Fruit fly (Drosophila melanogaster) whole organism, embryonic: ENCODE measurements around the gene RpS2.

Experiments used
- Aef1 ChIP-seq: fragments of 200-800 bp; sonication (Bioruptor generic); IDR thresholded peaks from 3 replicates; pipeline ENCODE4 v1.3.6; 2022; ENCODE audit warnings: missing biosample characterization, missing genetic modification characterization
- Atf-2 ChIP-seq: fragments of 200-800 bp; sonication (Bioruptor generic); optimal IDR thresholded peaks from 2 replicates; lab custom pipeline; 2016; ENCODE audit warnings: missing biosample characterization, missing genetic modification characterization
- BtbVII ChIP-seq: fragments of 200-800 bp; sonication (Bioruptor generic); optimal IDR thresholded peaks from 3 replicates; lab custom pipeline; 2017; ENCODE audit warnings: missing biosample characterization, mild to moderate bottlenecking, missing genetic modification characterization
- CG10543 ChIP-seq: fragments of 200-800 bp; sonication (Bioruptor generic); optimal IDR thresholded peaks from 3 replicates; lab custom pipeline; 2017; ENCODE audit warnings: missing biosample characterization, mild to moderate bottlenecking, missing genetic modification characterization, moderate library complexity
- CG11695 ChIP-seq: fragments of 200-800 bp; sonication (Bioruptor generic); IDR thresholded peaks from 3 replicates; pipeline ENCODE4 v1.3.6; 2022; ENCODE audit warnings: missing biosample characterization, missing genetic modification characterization
- CG12769 ChIP-seq: fragments of 200-800 bp; sonication (Bioruptor generic); optimal IDR thresholded peaks from 2 replicates; lab custom pipeline; 2019; ENCODE audit warnings: missing biosample characterization, mild to moderate bottlenecking, missing genetic modification characterization, moderate library complexity
- CG15011 ChIP-seq: fragments of 200-800 bp; sonication (Bioruptor generic); optimal IDR thresholded peaks from 3 replicates; lab custom pipeline; 2018; ENCODE audit warnings: missing biosample characterization, mild to moderate bottlenecking, missing genetic modification characterization
- CG15514 ChIP-seq: fragments of 200-800 bp; sonication (Bioruptor generic); optimal IDR thresholded peaks from 3 replicates; lab custom pipeline; 2017; ENCODE audit warnings: missing biosample characterization, missing genetic modification characterization, mild to moderate bottlenecking, moderate library complexity, missing genetic modification reagents
- CG16815 ChIP-seq: fragments of 200-800 bp; sonication (Bioruptor generic); optimal IDR thresholded peaks from 3 replicates; lab custom pipeline; 2017; ENCODE audit warnings: missing biosample characterization, mild to moderate bottlenecking, missing genetic modification characterization
- CG17328 ChIP-seq: fragments of 200-800 bp; sonication (Bioruptor generic); IDR thresholded peaks from 2 replicates; pipeline ENCODE4 v1.3.6; 2022; ENCODE audit warnings: missing biosample characterization, missing genetic modification characterization
- CG17359 ChIP-seq: fragments of 200-800 bp; sonication (Bioruptor generic); optimal IDR thresholded peaks from 3 replicates; lab custom pipeline; 2018; ENCODE audit warnings: missing biosample characterization, mild to moderate bottlenecking, missing genetic modification characterization, moderate library complexity
- CG18764 ChIP-seq: fragments of 200-800 bp; sonication (Bioruptor generic); optimal IDR thresholded peaks from 3 replicates; lab custom pipeline; 2016; ENCODE audit warnings: missing biosample characterization, missing genetic modification characterization
- CG2116 ChIP-seq: fragments of 200-800 bp; sonication (Bioruptor generic); optimal IDR thresholded peaks from 3 replicates; lab custom pipeline; 2018; ENCODE audit warnings: missing biosample characterization, mild to moderate bottlenecking, missing genetic modification characterization
- CG2129 ChIP-seq: fragments of 200-800 bp; sonication (Bioruptor generic); IDR thresholded peaks from 2 replicates; pipeline ENCODE4 v1.3.6; 2022; ENCODE audit warnings: missing biosample characterization, missing genetic modification characterization; ENCODE audit not compliant: partially characterized antibody
- CG31365 ChIP-seq: fragments of 200-800 bp; sonication (Bioruptor generic); optimal IDR thresholded peaks from 2 replicates; lab custom pipeline; 2018; ENCODE audit warnings: missing biosample characterization, mild to moderate bottlenecking, missing genetic modification characterization
- CG31441 ChIP-seq: fragments of 200-800 bp; sonication (Bioruptor generic); IDR thresholded peaks from 2 replicates; pipeline ENCODE4 v1.3.6; 2022; ENCODE audit warnings: missing biosample characterization, missing genetic modification characterization
- CG33557 ChIP-seq: fragments of 200-800 bp; sonication (Bioruptor generic); optimal IDR thresholded peaks from 2 replicates; lab custom pipeline; 2019; ENCODE audit warnings: missing biosample characterization, mild to moderate bottlenecking, missing genetic modification characterization, moderate library complexity
- CG34224 ChIP-seq: fragments of 200-800 bp; sonication (Bioruptor generic); IDR thresholded peaks from 3 replicates; pipeline ENCODE4 v1.3.6; 2022; ENCODE audit warnings: missing biosample characterization, missing genetic modification characterization; ENCODE audit not compliant: partially characterized antibody
- CG3847 ChIP-seq: fragments of 200-800 bp; sonication (Bioruptor generic); IDR thresholded peaks from 2 replicates; pipeline ENCODE4 v1.3.6; 2022; ENCODE audit warnings: missing biosample characterization, missing genetic modification characterization
- CG9797 ChIP-seq: fragments of 200-800 bp; sonication (Bioruptor generic); optimal IDR thresholded peaks from 3 replicates; lab custom pipeline; 2018; ENCODE audit warnings: missing biosample characterization, mild to moderate bottlenecking, missing genetic modification characterization
- Dip2 ChIP-seq: fragments of 200-800 bp; sonication (Bioruptor generic); IDR thresholded peaks from 2 replicates; pipeline ENCODE4 v1.3.6; 2022; ENCODE audit warnings: missing biosample characterization, missing genetic modification characterization
- Dip3 ChIP-seq: fragments of 200-800 bp; sonication (Bioruptor generic); optimal IDR thresholded peaks from 3 replicates; lab custom pipeline; 2016; ENCODE audit warnings: missing biosample characterization, missing genetic modification characterization
- Fer1 ChIP-seq: fragments of 200-800 bp; sonication (Bioruptor generic); optimal IDR thresholded peaks from 2 replicates; lab custom pipeline; 2017; ENCODE audit warnings: missing biosample characterization, mild to moderate bottlenecking, missing genetic modification characterization
- HLH54F ChIP-seq: fragments of 200-800 bp; sonication (Bioruptor generic); optimal IDR thresholded peaks from 3 replicates; lab custom pipeline; 2016; ENCODE audit warnings: missing biosample characterization, missing genetic modification characterization
- Kr ChIP-seq: fragments of 200-800 bp; sonication (Bioruptor generic); optimal IDR thresholded peaks from 2 replicates; lab custom pipeline; 2017; ENCODE audit warnings: missing biosample characterization, mild to moderate bottlenecking, missing genetic modification characterization
- Meics ChIP-seq: fragments of 200-800 bp; sonication (Bioruptor generic); optimal IDR thresholded peaks from 2 replicates; lab custom pipeline; 2017; ENCODE audit warnings: missing biosample characterization, mild to moderate bottlenecking, missing genetic modification characterization
- Myb ChIP-seq: fragments of 200-800 bp; sonication (Bioruptor generic); optimal IDR thresholded peaks from 2 replicates; lab custom pipeline; 2016; ENCODE audit warnings: missing biosample characterization, missing genetic modification characterization
- NC2α ChIP-seq: fragments of 200-800 bp; sonication (Bioruptor generic); optimal IDR thresholded peaks from 2 replicates; lab custom pipeline; 2016; ENCODE audit warnings: missing biosample characterization, missing genetic modification characterization
- NC2β ChIP-seq: fragments of 200-800 bp; sonication (Bioruptor generic); optimal IDR thresholded peaks from 2 replicates; lab custom pipeline; 2016; ENCODE audit warnings: missing biosample characterization, missing genetic modification characterization
- NFAT ChIP-seq: fragments of 200-800 bp; sonication (Bioruptor generic); IDR thresholded peaks from 2 replicates; pipeline ENCODE4 v1.3.6; 2022; ENCODE audit warnings: missing biosample characterization, missing genetic modification characterization
- Side ChIP-seq: fragments of 200-800 bp; sonication (Bioruptor generic); optimal IDR thresholded peaks from 2 replicates; lab custom pipeline; 2016; ENCODE audit warnings: missing biosample characterization, missing genetic modification characterization
- ap ChIP-seq: fragments of 200-800 bp; sonication (Bioruptor generic); IDR thresholded peaks from 2 replicates; pipeline ENCODE4 v1.3.6; 2022; ENCODE audit warnings: missing biosample characterization, missing genetic modification characterization
- chif ChIP-seq, 2 experiments: fragments of 200-800 bp; sonication (Bioruptor generic); optimal IDR thresholded peaks; 3 replicates each; lab custom pipeline; 2016; ENCODE audit warnings: missing biosample characterization in 2 of 2, missing genetic modification characterization in 2 of 2
- ci ChIP-seq: fragments of 200-800 bp; sonication (Bioruptor generic); IDR thresholded peaks from 3 replicates; pipeline ENCODE4 v1.3.6; 2022; ENCODE audit warnings: missing biosample characterization, missing genetic modification characterization
- dmrt99B ChIP-seq: fragments of 200-800 bp; sonication (Bioruptor generic); optimal IDR thresholded peaks from 2 replicates; lab custom pipeline; 2018; ENCODE audit warnings: missing biosample characterization, mild to moderate bottlenecking, missing genetic modification characterization, moderate library complexity
- eve ChIP-seq, 2 experiments: fragments of >200 bp; optimal IDR thresholded peaks; 2 replicates each; lab custom pipeline; 2017; ENCODE audit warnings: missing biosample characterization in 2 of 2, missing genetic modification characterization in 2 of 2
- h ChIP-seq: fragments of >200 bp; optimal IDR thresholded peaks from 2 replicates; lab custom pipeline; 2017
- hkb ChIP-seq, 2 experiments: fragments of 200-800 bp in 1 of 2; fragments of >200 bp in 1 of 2; sonication (Bioruptor generic) in 1 of 2; IDR thresholded peaks in 1 of 2; optimal IDR thresholded peaks in 1 of 2; 2 replicates each; pipeline versions ENCODE4 v1.3.6 to Lab custom; 2017 to 2022; ENCODE audit warnings: missing biosample characterization in 1 of 2, missing genetic modification characterization in 1 of 2
- kay ChIP-seq: fragments of 200-800 bp; sonication (Bioruptor generic); optimal IDR thresholded peaks from 2 replicates; lab custom pipeline; 2016; ENCODE audit warnings: missing biosample characterization, missing genetic modification characterization
- nerfin-2 ChIP-seq: fragments of 200-800 bp; sonication (Bioruptor generic); IDR thresholded peaks from 2 replicates; pipeline ENCODE4 v1.3.6; 2022; ENCODE audit warnings: missing biosample characterization, missing genetic modification characterization; ENCODE audit not compliant: partially characterized antibody
- rib ChIP-seq: fragments of 200-800 bp; sonication (Bioruptor generic); IDR thresholded peaks from 2 replicates; pipeline ENCODE4 v1.3.6; 2022; ENCODE audit warnings: missing biosample characterization, missing genetic modification characterization
- sc ChIP-seq, 3 experiments: fragments of >200 bp in 2 of 3; fragments of 200-800 bp in 1 of 3; sonication (Bioruptor generic) in 1 of 3; optimal IDR thresholded peaks; 2 replicates in 2 of 3; 3 replicates in 1 of 3; lab custom pipeline; 2017; ENCODE audit warnings: mild to moderate bottlenecking in 1 of 3, missing biosample characterization in 1 of 3, missing genetic modification characterization in 1 of 3, missing genetic modification reagents in 1 of 3
- slou ChIP-seq: fragments of 200-800 bp; sonication (Bioruptor generic); optimal IDR thresholded peaks from 3 replicates; lab custom pipeline; 2016; ENCODE audit warnings: missing biosample characterization, missing genetic modification characterization
- tio ChIP-seq: fragments of 200-800 bp; sonication (Bioruptor generic); optimal IDR thresholded peaks from 2 replicates; lab custom pipeline; 2017; ENCODE audit warnings: missing biosample characterization, missing genetic modification characterization, inconsistent platforms
- tna ChIP-seq: fragments of 200-800 bp; sonication (Bioruptor generic); IDR thresholded peaks from 2 replicates; pipeline ENCODE4 v1.3.6; 2022; ENCODE audit warnings: missing biosample characterization, missing genetic modification characterization; ENCODE audit not compliant: partially characterized antibody
- trh ChIP-seq: fragments of 200-800 bp; sonication (Bioruptor generic); optimal IDR thresholded peaks from 2 replicates; lab custom pipeline; 2016; ENCODE audit warnings: missing biosample characterization, missing genetic modification characterization
- tx ChIP-seq: fragments of 200-800 bp; sonication (Bioruptor generic); optimal IDR thresholded peaks from 2 replicates; lab custom pipeline; 2016; ENCODE audit warnings: missing biosample characterization, missing genetic modification characterization
- unc-4 ChIP-seq: fragments of 200-800 bp; sonication (Bioruptor generic); IDR thresholded peaks from 2 replicates; pipeline ENCODE4 v1.3.6; 2022; ENCODE audit warnings: missing biosample characterization, missing genetic modification characterization; ENCODE audit not compliant: partially characterized antibody
- vvl ChIP-seq: fragments of 200-800 bp; sonication (Bioruptor generic); IDR thresholded peaks from 2 replicates; pipeline ENCODE4 v1.3.6; 2022; ENCODE audit warnings: missing biosample characterization, missing genetic modification characterization

Gene RpS2

dm6 chr2L:9908468-9908967 lies 11.2 kb upstream of the RpS2 start, which contains the start of gene CG13124 (continued):
- TF ChIP-seq Dip2 (no peak), tx (GFP tag; lab: Kevin White, UChicago) (no peak), unc-4 (GFP tag; lab: Robert Waterston, UW) (0 out of 2 replicates have a peak, but pooled peaks have one; percentile 29), eve (GFP tag; optimal IDR thresholded peaks at IDR 0.05; lab: Kevin White, UChicago) (no peak), dmrt99B (tag; lab: Kevin White, UChicago) (peak; percentile 11), h (lab: Kevin White, UChicago) (no peak), CG33557 (no peak), HLH54F (GFP tag; lab: Kevin White, UChicago) (no peak), CG3847 (GFP tag; lab: Robert Waterston, UW) (0 out of 2 replicates have a peak, but pooled peaks have one; percentile 7), trh (no peak), CG17328 (GFP tag; lab: Robert Waterston, UW) (peak; percentile 38; the same call in 1 of the 2 replicates), NC2α (GFP tag; lab: Kevin White, UChicago) (no peak), tna (GFP tag; lab: Robert Waterston, UW) (0 out of 2 replicates have a peak, but pooled peaks have one; percentile 8), ci (GFP tag; lab: Robert Waterston, UW) (peak; percentile 66; the same call in 2 of the 3 replicates), CG12769 (tag; lab: Kevin White, UChicago) (peak; percentile 53), NC2β (GFP tag; lab: Kevin White, UChicago) (peak; percentile 7), CG34224 (GFP tag; lab: Robert Waterston, UW) (no peak; the same call in 2 of the 3 replicates), nerfin-2 (no peak), CG10543 (GFP tag; lab: Kevin White, UChicago) (peak; percentile 61), CG31441 (GFP tag; lab: Robert Waterston, UW) (no peak), Atf-2 (no peak), tio (GFP tag; lab: Kevin White, UChicago) (no peak), CG18764 (GFP tag; lab: Kevin White, UChicago) (no peak), Aef1 (no peak), CG11695 (GFP tag; lab: Robert Waterston, UW) (peak; percentile 23; the same call in 1 of the 3 replicates), CG16815 (GFP tag; lab: Kevin White, UChicago) (no peak), ap (GFP tag; lab: Robert Waterston, UW) (0 out of 2 replicates have a peak, but pooled peaks have one; percentile 22), CG2129 (GFP tag; lab: Robert Waterston, UW) (no peak), CG31365 (tag; lab: Kevin White, UChicago) (peak; percentile 40), CG17359 (tag; lab: Kevin White, UChicago) (no peak), Kr (GFP tag; lab: Kevin White, UChicago) (no peak), CG9797 (GFP tag; lab: Kevin White, UChicago) (no peak), Side (GFP tag; lab: Kevin White, UChicago) (no peak), Fer1 (GFP tag; lab: Kevin White, UChicago) (peak; percentile 39), chif (GFP tag; optimal IDR thresholded peaks at IDR 0.05; lab: Kevin White, UChicago) (no peak), CG2116 (GFP tag; lab: Kevin White, UChicago) (no peak), rib (GFP tag; lab: Robert Waterston, UW) (peak; percentile 56; the same call in 1 of the 2 replicates), Myb (GFP tag; lab: Kevin White, UChicago) (no peak), Dip3 (GFP tag; lab: Kevin White, UChicago) (no peak), Meics (GFP tag; lab: Kevin White, UChicago) (peak; percentile 54), sc (optimal IDR thresholded peaks at IDR 0.05; lab: Kevin White, UChicago) (no peak), sc (GFP tag; optimal IDR thresholded peaks at IDR 0.05; lab: Kevin White, UChicago) (no peak), kay (GFP tag; lab: Kevin White, UChicago) (peak; percentile 43), hkb (optimal IDR thresholded peaks at IDR 0.05; lab: Kevin White, UChicago) (no peak), hkb (GFP tag; IDR thresholded peaks at IDR 0.05; lab: Robert Waterston, UW) (peak; percentile 24), slou (GFP tag; lab: Kevin White, UChicago) (no peak), NFAT (peak; percentile 25; the same call in 1 of the 2 replicates), vvl (GFP tag; lab: Robert Waterston, UW) (no peak; the same call in none of the 2 replicates), CG15011 (no peak), CG15514 (GFP tag; lab: Kevin White, UChicago) (peak; percentile 43), BtbVII (GFP tag; lab: Kevin White, UChicago) (peak; percentile 60)
